Fruit fly (Drosophila melanogaster) whole organism, embryonic: ENCODE data around the gene CG7694.

ENCODE experiments used
- ATbp ChIP-seq: fragments of 200-800 bp; sonication (Bioruptor generic); optimal IDR thresholded peaks from 2 replicates; lab custom pipeline; 2017; ENCODE audit warnings: missing biosample characterization, mild to moderate bottlenecking, missing genetic modification characterization, missing genetic modification reagents
- B-H1 ChIP-seq: fragments of 200-800 bp; sonication (Bioruptor generic); IDR thresholded peaks from 3 replicates; pipeline ENCODE4 v1.3.6; 2022; ENCODE audit warnings: missing biosample characterization, missing genetic modification characterization
- BEAF-32 ChIP-seq: fragments of 200-800 bp; sonication (Bioruptor generic); optimal IDR thresholded peaks from 3 replicates; lab custom pipeline; 2017; ENCODE audit warnings: missing biosample characterization, missing genetic modification characterization, mild to moderate bottlenecking, moderate library complexity, missing genetic modification reagents
- CG10147 ChIP-seq: fragments of 200-800 bp; sonication (Bioruptor generic); optimal IDR thresholded peaks from 2 replicates; lab custom pipeline; 2019; ENCODE audit warnings: missing biosample characterization, mild to moderate bottlenecking, missing genetic modification characterization, moderate library complexity
- CG14965 ChIP-seq: fragments of 200-800 bp; sonication (Bioruptor generic); optimal IDR thresholded peaks from 2 replicates; lab custom pipeline; 2016; ENCODE audit warnings: missing biosample characterization, missing genetic modification characterization, borderline replicate concordance
- CG15073 ChIP-seq: fragments of 200-800 bp; sonication (Bioruptor generic); optimal IDR thresholded peaks from 2 replicates; lab custom pipeline; 2016; ENCODE audit warnings: missing biosample characterization, missing genetic modification characterization
- CG16863 ChIP-seq: fragments of 200-800 bp; sonication (Bioruptor generic); optimal IDR thresholded peaks from 3 replicates; lab custom pipeline; 2016; ENCODE audit warnings: missing biosample characterization, missing genetic modification characterization
- CG34376 ChIP-seq: fragments of 200-800 bp; sonication (Bioruptor generic); optimal IDR thresholded peaks from 2 replicates; lab custom pipeline; 2018; ENCODE audit warnings: missing biosample characterization, mild to moderate bottlenecking, missing genetic modification characterization
- CG3838 ChIP-seq: fragments of 200-800 bp; sonication (Bioruptor generic); optimal IDR thresholded peaks from 3 replicates; lab custom pipeline; 2016; ENCODE audit warnings: missing biosample characterization, missing genetic modification characterization
- CG4424 ChIP-seq: fragments of 200-800 bp; sonication (Bioruptor generic); optimal IDR thresholded peaks from 3 replicates; lab custom pipeline; 2016; ENCODE audit warnings: missing biosample characterization, missing genetic modification characterization
- CG4820 ChIP-seq: fragments of 200-800 bp; sonication (Bioruptor generic); optimal IDR thresholded peaks from 3 replicates; lab custom pipeline; 2016; ENCODE audit warnings: missing biosample characterization, missing genetic modification characterization
- CG5245 ChIP-seq: fragments of 200-800 bp; sonication (Bioruptor generic); optimal IDR thresholded peaks from 3 replicates; lab custom pipeline; 2016; ENCODE audit warnings: missing biosample characterization, missing genetic modification characterization
- CG6854 ChIP-seq: fragments of 200-800 bp; sonication (Bioruptor generic); optimal IDR thresholded peaks from 3 replicates; lab custom pipeline; 2017; ENCODE audit warnings: missing biosample characterization, mild to moderate bottlenecking, missing genetic modification characterization
- CG7271 ChIP-seq: fragments of 200-800 bp; sonication (Bioruptor generic); optimal IDR thresholded peaks from 2 replicates; lab custom pipeline; 2018; ENCODE audit warnings: missing biosample characterization, mild to moderate bottlenecking, missing genetic modification characterization, moderate library complexity
- CG7372 ChIP-seq: fragments of 200-800 bp; sonication (Bioruptor generic); IDR thresholded peaks from 2 replicates; pipeline ENCODE4 v1.3.6; 2022; ENCODE audit warnings: missing biosample characterization, missing genetic modification characterization
- CG7786 ChIP-seq: fragments of 200-800 bp; sonication (Bioruptor generic); optimal IDR thresholded peaks from 2 replicates; lab custom pipeline; 2016; ENCODE audit warnings: missing biosample characterization, missing genetic modification characterization
- CG7928 ChIP-seq: fragments of 200-800 bp; sonication (Bioruptor generic); optimal IDR thresholded peaks from 2 replicates; lab custom pipeline; 2017; ENCODE audit warnings: missing biosample characterization, mild to moderate bottlenecking, missing genetic modification characterization
- CG8089 ChIP-seq: fragments of 200-800 bp; sonication (Bioruptor generic); optimal IDR thresholded peaks from 3 replicates; lab custom pipeline; 2016; ENCODE audit warnings: missing biosample characterization, missing genetic modification characterization
- CG9817 ChIP-seq: fragments of 200-800 bp; sonication (Bioruptor generic); optimal IDR thresholded peaks from 2 replicates; lab custom pipeline; 2018; ENCODE audit warnings: missing biosample characterization, mild to moderate bottlenecking, missing genetic modification characterization, moderate library complexity
- Camta ChIP-seq: fragments of 200-800 bp; sonication (Bioruptor generic); optimal IDR thresholded peaks from 2 replicates; lab custom pipeline; 2016; ENCODE audit warnings: missing biosample characterization, missing genetic modification characterization
- Dad ChIP-seq: fragments of 200-800 bp; sonication (Bioruptor generic); optimal IDR thresholded peaks from 3 replicates; lab custom pipeline; 2016; ENCODE audit warnings: missing biosample characterization, missing genetic modification characterization
- Dip2 ChIP-seq: fragments of 200-800 bp; sonication (Bioruptor generic); IDR thresholded peaks from 2 replicates; pipeline ENCODE4 v1.3.6; 2022; ENCODE audit warnings: missing biosample characterization, missing genetic modification characterization
- Drgx ChIP-seq: fragments of 200-800 bp; sonication (Bioruptor generic); IDR thresholded peaks from 2 replicates; pipeline ENCODE4 v1.3.6; 2022; ENCODE audit warnings: missing biosample characterization, missing genetic modification characterization
- Fer3 ChIP-seq: fragments of 200-800 bp; sonication (Bioruptor generic); optimal IDR thresholded peaks from 2 replicates; lab custom pipeline; 2018; ENCODE audit warnings: missing biosample characterization, mild to moderate bottlenecking, missing genetic modification characterization, moderate library complexity
- GATAe ChIP-seq: fragments of 200-800 bp; sonication (Bioruptor generic); conservative IDR thresholded peaks from 2 replicates; pipeline ENCODE4 v1.3.6; 2022; ENCODE audit warnings: missing biosample characterization, missing genetic modification characterization
- H2.0 ChIP-seq: fragments of 200-800 bp; sonication (Bioruptor generic); IDR thresholded peaks from 2 replicates; pipeline ENCODE4 v1.3.6; 2022; ENCODE audit warnings: missing biosample characterization, missing genetic modification characterization
- Hand ChIP-seq: fragments of 200-800 bp; sonication (Bioruptor generic); optimal IDR thresholded peaks from 2 replicates; lab custom pipeline; 2017; ENCODE audit warnings: mild to moderate bottlenecking, missing biosample characterization, missing genetic modification reagents, missing genetic modification characterization
- Hsf ChIP-seq: fragments of 200-800 bp; sonication (Bioruptor generic); optimal IDR thresholded peaks from 3 replicates; lab custom pipeline; 2016; ENCODE audit warnings: missing biosample characterization, missing genetic modification characterization
- Lpt ChIP-seq: fragments of >200 bp; optimal IDR thresholded peaks from 2 replicates; lab custom pipeline; 2018; ENCODE audit warnings: missing biosample characterization, missing genetic modification characterization
- Mad ChIP-seq: fragments of 200-800 bp; sonication (Bioruptor generic); optimal IDR thresholded peaks from 2 replicates; lab custom pipeline; 2016; ENCODE audit warnings: missing biosample characterization, missing genetic modification characterization
- Sin3A ChIP-seq: fragments of >200 bp; optimal IDR thresholded peaks from 2 replicates; lab custom pipeline; 2018
- Tbp ChIP-seq: fragments of >200 bp; optimal IDR thresholded peaks from 2 replicates; lab custom pipeline; 2018; ENCODE audit warnings: missing biosample characterization, missing genetic modification characterization
- ash1 ChIP-seq: fragments of 200-800 bp; sonication (Bioruptor generic); optimal IDR thresholded peaks from 2 replicates; lab custom pipeline; 2018; ENCODE audit warnings: missing biosample characterization, mild to moderate bottlenecking, missing genetic modification characterization
- cato ChIP-seq: fragments of 200-800 bp; sonication (Bioruptor generic); optimal IDR thresholded peaks from 2 replicates; lab custom pipeline; 2016; ENCODE audit warnings: missing biosample characterization, missing genetic modification characterization, borderline replicate concordance
- croc ChIP-seq: fragments of 200-800 bp; sonication (Bioruptor generic); conservative IDR thresholded peaks from 3 replicates; pipeline ENCODE4 v1.3.6; 2022; ENCODE audit warnings: missing biosample characterization, missing genetic modification characterization
- ewg ChIP-seq: fragments of 200-800 bp; sonication (Bioruptor generic); optimal IDR thresholded peaks from 3 replicates; lab custom pipeline; 2017; ENCODE audit warnings: mild to moderate bottlenecking, missing biosample characterization, missing genetic modification reagents, missing genetic modification characterization
- fu2 ChIP-seq: fragments of 200-800 bp; sonication (Bioruptor generic); optimal IDR thresholded peaks from 2 replicates; lab custom pipeline; 2016; ENCODE audit warnings: missing biosample characterization, missing genetic modification characterization
- gce ChIP-seq: fragments of 200-800 bp; sonication (Bioruptor generic); IDR thresholded peaks from 3 replicates; pipeline ENCODE4 v1.3.6; 2022; ENCODE audit warnings: missing biosample characterization, missing genetic modification characterization
- gro ChIP-seq: fragments of 200-800 bp; sonication (Bioruptor generic); optimal IDR thresholded peaks from 2 replicates; lab custom pipeline; 2016; ENCODE audit warnings: missing biosample characterization, missing genetic modification characterization
- hkb ChIP-seq, 2 experiments: fragments of 200-800 bp in 1 of 2; fragments of >200 bp in 1 of 2; sonication (Bioruptor generic) in 1 of 2; IDR thresholded peaks in 1 of 2; optimal IDR thresholded peaks in 1 of 2; 2 replicates each; pipeline versions ENCODE4 v1.3.6 to Lab custom; 2017 to 2022; ENCODE audit warnings: missing biosample characterization in 1 of 2, missing genetic modification characterization in 1 of 2
- hth ChIP-seq: fragments of >200 bp; optimal IDR thresholded peaks from 2 replicates; lab custom pipeline; 2017; ENCODE audit warnings: inconsistent platforms
- inv ChIP-seq: fragments of 200-800 bp; sonication (Bioruptor generic); IDR thresholded peaks from 2 replicates; pipeline ENCODE4 v1.3.6; 2022; ENCODE audit warnings: missing biosample characterization, missing genetic modification characterization; ENCODE audit not compliant: partially characterized antibody
- lbe ChIP-seq: fragments of 200-800 bp; sonication (Bioruptor generic); optimal IDR thresholded peaks from 2 replicates; lab custom pipeline; 2016; ENCODE audit warnings: missing biosample characterization, mild to moderate bottlenecking, missing genetic modification characterization
- lola ChIP-seq, 3 experiments: fragments of >200 bp in 2 of 3; fragments of 200-800 bp in 1 of 3; sonication (Bioruptor generic) in 1 of 3; optimal IDR thresholded peaks; 2 replicates each; lab custom pipeline; 2017 to 2019; ENCODE audit warnings: missing biosample characterization in 3 of 3, missing genetic modification characterization in 3 of 3, mild to moderate bottlenecking in 1 of 3, moderate library complexity in 1 of 3
- nau ChIP-seq: fragments of 200-800 bp; sonication (Bioruptor generic); optimal IDR thresholded peaks from 3 replicates; lab custom pipeline; 2017; ENCODE audit warnings: missing biosample characterization, mild to moderate bottlenecking, missing genetic modification characterization, missing genetic modification reagents
- oc ChIP-seq: fragments of 200-800 bp; sonication (Bioruptor generic); optimal IDR thresholded peaks from 2 replicates; lab custom pipeline; 2018; ENCODE audit warnings: missing biosample characterization, mild to moderate bottlenecking, missing genetic modification characterization, moderate library complexity
- psq ChIP-seq: fragments of 200-800 bp; sonication (Bioruptor generic); optimal IDR thresholded peaks from 2 replicates; lab custom pipeline; 2017; ENCODE audit warnings: missing biosample characterization, missing genetic modification characterization
- row ChIP-seq: fragments of 200-800 bp; sonication (Bioruptor generic); IDR thresholded peaks from 3 replicates; pipeline ENCODE4 v1.3.6; 2022; ENCODE audit warnings: missing biosample characterization, missing genetic modification characterization
- sima ChIP-seq: fragments of 200-800 bp; sonication (Bioruptor generic); optimal IDR thresholded peaks from 2 replicates; lab custom pipeline; 2016; ENCODE audit warnings: missing biosample characterization, missing genetic modification characterization
- ssp ChIP-seq: fragments of 200-800 bp; sonication (Bioruptor generic); IDR thresholded peaks from 2 replicates; pipeline ENCODE4 v1.3.6; 2022; ENCODE audit warnings: missing biosample characterization, missing genetic modification characterization
- unpg ChIP-seq: fragments of 200-800 bp; sonication (Bioruptor generic); optimal IDR thresholded peaks from 3 replicates; lab custom pipeline; 2018; ENCODE audit warnings: missing biosample characterization, mild to moderate bottlenecking, missing genetic modification characterization, moderate library complexity

The CG7694 gene

DNA sequence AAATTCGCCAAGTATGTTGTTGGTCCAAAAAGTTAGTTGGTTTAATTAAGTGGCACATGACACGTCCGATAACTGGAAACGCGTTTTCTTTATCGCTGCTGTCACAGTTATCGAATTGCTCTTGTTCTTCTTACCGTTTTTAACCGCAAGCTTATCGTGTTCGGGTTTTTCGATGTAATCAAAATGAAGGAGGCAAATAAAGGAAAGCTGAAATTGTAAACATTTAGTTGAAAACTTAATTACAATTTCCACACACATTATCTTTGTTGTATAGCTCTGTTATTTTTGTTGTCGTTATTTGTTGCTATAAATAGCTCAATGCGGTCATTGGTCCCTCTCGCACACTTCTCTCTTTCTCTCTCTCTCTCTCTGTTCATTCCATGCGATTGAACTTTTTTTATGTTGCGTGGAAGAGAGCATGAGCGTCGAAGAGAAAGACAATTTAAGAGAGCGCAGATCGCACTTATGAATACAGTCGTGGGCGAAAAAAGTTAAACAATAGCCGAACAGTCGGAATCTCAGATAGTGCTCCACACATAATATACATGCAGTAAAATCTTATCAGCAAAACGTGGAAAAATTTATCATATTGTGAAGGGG, 12.5 kb downstream of the CG7694 start (continued):
- TF ChIP-seq H2.0 (no peak), gce (GFP tag; lab: Robert Waterston, UW) (0 out of 3 replicates have a peak, but pooled peaks have one; percentile 41), ash1 (GFP tag; lab: Kevin White, UChicago) (no peak), lbe (GFP tag; lab: Kevin White, UChicago) (no peak), CG4424 (GFP tag; lab: Kevin White, UChicago) (no peak), CG34376 (GFP tag; lab: Kevin White, UChicago) (peak; percentile 43), unpg (GFP tag; lab: Kevin White, UChicago) (no peak), CG7786 (GFP tag; lab: Kevin White, UChicago) (no peak), Camta (no peak), CG5245 (GFP tag; lab: Kevin White, UChicago) (peak; percentile 16), CG3838 (no peak), Hand (no peak), Hsf (GFP tag; lab: Kevin White, UChicago) (no peak), hth (lab: Kevin White, UChicago) (no peak), hkb (optimal IDR thresholded peaks at IDR 0.05; lab: Kevin White, UChicago) (peak; percentile 19), hkb (GFP tag; IDR thresholded peaks at IDR 0.05; lab: Robert Waterston, UW) (no peak), CG4820 (no peak), CG8089 (no peak), CG7928 (GFP tag; lab: Kevin White, UChicago) (no peak), CG15073 (peak; percentile 98), Drgx (peak; percentile 47), CG14965 (no peak), inv (GFP tag; lab: Robert Waterston, UW) (no peak), BEAF-32 (GFP tag; lab: Kevin White, UChicago) (no peak), cato (GFP tag; lab: Kevin White, UChicago) (no peak), row (GFP tag; lab: Robert Waterston, UW) (peak; percentile 34; the same call in 1 of the 3 replicates), ATbp (GFP tag; lab: Kevin White, UChicago) (no peak), ewg (no peak), CG9817 (no peak), fu2 (GFP tag; lab: Kevin White, UChicago) (no peak), Mad (no peak), GATAe (no peak), B-H1 (GFP tag; lab: Robert Waterston, UW) (no peak), croc (GFP tag; lab: Robert Waterston, UW) (no peak), CG16863 (GFP tag; lab: Kevin White, UChicago) (no peak), sima (no peak), lola (GFP tag; optimal IDR thresholded peaks at IDR 0.05; lab: Kevin White, UChicago) (no peak), Dip2 (GFP tag; lab: Robert Waterston, UW) (no peak), Fer3 (tag; lab: Kevin White, UChicago) (no peak), nau (GFP tag; lab: Kevin White, UChicago) (no peak), psq (no peak), oc (tag; lab: Kevin White, UChicago) (no peak), Tbp (GFP tag; lab: Kevin White, UChicago) (no peak), ssp (GFP tag; lab: Robert Waterston, UW) (no peak), Dad (no peak), CG6854 (no peak), gro (GFP tag; lab: Kevin White, UChicago) (no peak), Lpt (GFP tag; lab: Kevin White, UChicago) (no peak), CG7372 (no peak), CG10147 (GFP tag; lab: Kevin White, UChicago) (no peak), CG7271 (no peak), Sin3A (lab: Kevin White, UChicago) (no peak)
